Worm (Caenorhabditis elegans): Measurements from ENCODE around the gene F19G12.1.
"Not testable (repeated sequence)": the region's sequence is repeated elsewhere in the genome, so short reads cannot be mapped to it uniquely, and the experiment has no call there.

F19G12.1 gene

ce11 chrX:1395793-1396192 is 35.0 kb upstream of the F19G12.1 start:
- TF ChIP-seq hnd-1 (tag; optimal IDR thresholded peaks at IDR 0.05) (no peak), sea-1 (GFP tag; conservative IDR thresholded peaks at IDR 0.05) (no peak), pes-1 (GFP tag; IDR thresholded peaks at IDR 0.05) (no peak)

ce11 chrX:1397516-1397915 is 33.3 kb upstream of the F19G12.1 start, which contains the start of gene H39E20.1:
Gene H39E20.1, minus strand, starts transcription at chrX:1397616.
- TF ChIP-seq flt-1 (GFP tag; IDR thresholded peaks at IDR 0.05): no peak
- no peak for TF ChIP-seq B0310.2 (tag; optimal IDR thresholded peaks at IDR 0.05)
- TF ChIP-seq tra-4 (tag; optimal IDR thresholded peaks at IDR 0.05): no peak
- no peak for TF ChIP-seq hnd-1 (tag; optimal IDR thresholded peaks at IDR 0.05)
- no peak for TF ChIP-seq hmbx-1 (tag; optimal IDR thresholded peaks at IDR 0.05)
- no peak for TF ChIP-seq ama-1 (optimal IDR thresholded peaks at IDR 0.05)
- no peak for TF ChIP-seq hmg-4 (GFP tag; optimal IDR thresholded peaks at IDR 0.05)
- no peak for TF ChIP-seq tbx-37 (GFP tag; conservative IDR thresholded peaks at IDR 0.05)
- TF ChIP-seq aly-1 (tag; optimal IDR thresholded peaks at IDR 0.05): no peak
- TF ChIP-seq ets-7 (tag; optimal IDR thresholded peaks at IDR 0.05): no peak
- TF ChIP-seq pes-1 (GFP tag; IDR thresholded peaks at IDR 0.05): no peak
- TF ChIP-seq tbx-11 (GFP tag; IDR thresholded peaks at IDR 0.05): no peak
- TF ChIP-seq ceh-36 (tag; optimal IDR thresholded peaks at IDR 0.05): no peak
- no peak for TF ChIP-seq ceh-13 (GFP tag; optimal IDR thresholded peaks at IDR 0.05)
- no peak for TF ChIP-seq sea-1 (GFP tag; conservative IDR thresholded peaks at IDR 0.05)
- no peak for TF ChIP-seq F13C5.2 (tag; optimal IDR thresholded peaks at IDR 0.05)

DNA sequence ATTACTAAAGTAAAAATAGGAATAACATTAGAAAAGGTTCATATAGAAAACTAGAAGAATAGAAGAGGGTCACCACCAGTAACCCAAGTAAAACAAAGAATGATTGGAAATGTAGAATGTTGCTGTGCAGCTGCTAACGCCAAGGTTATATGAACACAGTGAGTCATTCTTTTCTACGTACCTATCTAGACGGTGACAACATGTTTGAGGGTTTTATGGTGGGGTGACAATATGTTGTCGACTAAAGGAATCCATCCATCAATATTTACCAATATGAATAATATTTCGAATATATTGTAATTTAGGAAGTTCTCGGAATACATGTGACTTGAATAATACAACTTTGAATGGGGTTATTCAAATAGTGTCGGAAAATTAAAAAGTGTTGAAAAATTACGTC is 29.5 kb upstream of the F19G12.1 start, which contains the start of gene ZK402.5:
TSS of gene ZK402.5 (minus strand) at position 101 of the 400 bp plus-strand sequence.
- no peak for TF ChIP-seq tbx-11 (GFP tag; IDR thresholded peaks at IDR 0.05)
- no peak for TF ChIP-seq pes-1 (GFP tag; IDR thresholded peaks at IDR 0.05)
- TF ChIP-seq hnd-1 (tag; optimal IDR thresholded peaks at IDR 0.05): no peak
- no peak for TF ChIP-seq ceh-36 (tag; optimal IDR thresholded peaks at IDR 0.05)

DNA sequence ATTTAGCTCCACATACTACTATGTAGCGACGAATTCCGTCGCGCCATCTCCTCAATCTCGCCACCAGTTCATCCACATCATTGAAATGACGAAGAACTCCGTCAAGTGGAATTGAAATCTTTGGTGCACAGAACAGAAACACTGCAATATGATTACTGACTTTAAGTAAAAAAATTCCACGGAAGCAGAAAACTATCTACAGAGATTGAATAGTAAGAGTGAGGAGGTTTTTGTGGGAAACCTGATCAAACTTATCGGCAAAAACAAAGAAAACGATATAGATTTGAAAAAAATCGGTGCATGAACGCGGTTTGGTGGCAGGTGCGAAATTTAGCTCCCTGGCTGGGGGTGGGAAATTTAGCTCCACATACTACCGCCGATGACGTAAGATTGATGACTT is 27.4 kb upstream of the F19G12.1 start, which contains the start of gene ZK402.2:
TSS of gene ZK402.2 (plus strand) at position 301 of the 400 bp plus-strand sequence.
- TF ChIP-seq hnd-1 (tag; optimal IDR thresholded peaks at IDR 0.05); tbx-37 (GFP tag; conservative IDR thresholded peaks at IDR 0.05); tra-4 (tag; optimal IDR thresholded peaks at IDR 0.05): not testable (repeated sequence)

- TF ChIP-seq hmg-4 (GFP tag; optimal IDR thresholded peaks at IDR 0.05); flt-1 (GFP tag; IDR thresholded peaks at IDR 0.05); scrt-1 (GFP tag; IDR thresholded peaks at IDR 0.05): not testable (repeated sequence)
Measured at ce11 chrX:1403971-1404370, 26.8 kb upstream of the F19G12.1 start, which contains the start of gene ZK402.1. Gene ZK402.1, plus strand, starts transcription at chrX:1404271.

- TF ChIP-seq flt-1 (GFP tag; IDR thresholded peaks at IDR 0.05): no peak
- no peak for TF ChIP-seq hmg-4 (GFP tag; optimal IDR thresholded peaks at IDR 0.05)
- TF ChIP-seq pes-1 (GFP tag; IDR thresholded peaks at IDR 0.05): no peak
- no peak for TF ChIP-seq sea-1 (GFP tag; conservative IDR thresholded peaks at IDR 0.05)
- TF ChIP-seq ets-7 (tag; optimal IDR thresholded peaks at IDR 0.05): no peak
- TF ChIP-seq hmbx-1 (tag; optimal IDR thresholded peaks at IDR 0.05): no peak
- TF ChIP-seq tbx-11 (GFP tag; IDR thresholded peaks at IDR 0.05): no peak
- no peak for TF ChIP-seq tra-4 (tag; optimal IDR thresholded peaks at IDR 0.05)
- TF ChIP-seq B0310.2 (tag; optimal IDR thresholded peaks at IDR 0.05): no peak
- no peak for TF ChIP-seq scrt-1 (GFP tag; IDR thresholded peaks at IDR 0.05)
- TF ChIP-seq hnd-1 (tag; optimal IDR thresholded peaks at IDR 0.05): no peak
- TF ChIP-seq ama-1 (optimal IDR thresholded peaks at IDR 0.05): no peak
- TF ChIP-seq ceh-36 (tag; optimal IDR thresholded peaks at IDR 0.05): no peak
Measured at ce11 chrX:1409224-1409623, 21.6 kb upstream of the F19G12.1 start.

ce11 chrX:1410552-1410951 is 20.3 kb upstream of the F19G12.1 start, which contains the start of gene abu-2:
Gene abu-2, minus strand, starts transcription at chrX:1410652.
- TF ChIP-seq hnd-1 (tag; optimal IDR thresholded peaks at IDR 0.05) (no peak), ceh-13 (GFP tag; optimal IDR thresholded peaks at IDR 0.05) (no peak), B0310.2 (tag; optimal IDR thresholded peaks at IDR 0.05) (no peak), tra-4 (tag; optimal IDR thresholded peaks at IDR 0.05) (no peak), flt-1 (GFP tag; IDR thresholded peaks at IDR 0.05) (no peak), pes-1 (GFP tag; IDR thresholded peaks at IDR 0.05) (no peak)

DNA sequence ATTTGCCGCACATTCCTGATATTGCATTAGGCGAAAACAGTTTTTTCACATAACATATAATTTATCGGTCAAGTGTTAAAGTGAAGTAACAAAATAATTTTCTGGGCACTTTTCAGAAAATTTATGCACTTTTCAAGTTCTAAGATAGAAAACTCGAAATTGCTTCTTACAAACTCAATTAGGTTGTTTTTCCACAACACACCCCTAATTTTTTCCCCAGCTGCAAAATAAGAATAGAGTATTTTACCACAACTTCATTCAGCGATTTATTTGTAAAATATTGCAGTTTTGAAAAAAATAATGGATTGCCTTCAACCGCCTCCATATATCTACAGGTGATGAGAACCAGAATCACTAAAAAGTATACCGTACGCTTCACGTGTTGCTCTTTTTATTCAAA is 18.0 kb upstream of the F19G12.1 start, which contains the start of gene srh-19:
TSS of gene srh-19 (plus strand) at position 301 of the 400 bp plus-strand sequence.
- TF ChIP-seq hmg-4 (GFP tag; optimal IDR thresholded peaks at IDR 0.05) (no peak), tra-4 (tag; optimal IDR thresholded peaks at IDR 0.05) (no peak), aly-1 (tag; optimal IDR thresholded peaks at IDR 0.05) (no peak), F13C5.2 (tag; optimal IDR thresholded peaks at IDR 0.05) (no peak), ceh-36 (tag; optimal IDR thresholded peaks at IDR 0.05) (no peak), pes-1 (GFP tag; IDR thresholded peaks at IDR 0.05) (no peak), ets-7 (tag; optimal IDR thresholded peaks at IDR 0.05) (no peak), ceh-13 (GFP tag; optimal IDR thresholded peaks at IDR 0.05) (no peak), scrt-1 (GFP tag; IDR thresholded peaks at IDR 0.05) (no peak), B0310.2 (tag; optimal IDR thresholded peaks at IDR 0.05) (no peak), flt-1 (GFP tag; IDR thresholded peaks at IDR 0.05) (no peak), hmbx-1 (tag; optimal IDR thresholded peaks at IDR 0.05) (no peak)

Data from whole organism, early embryonic.